Worm (Caenorhabditis elegans): ENCODE results near the gene rsf-1.

ce11 chrII:11307953-11308352, 1.8 kb downstream of the rsf-1 start:
- TF ChIP-seq tbx-11 (GFP tag; IDR thresholded peaks at IDR 0.05) (no peak), flt-1 (GFP tag; IDR thresholded peaks at IDR 0.05) (no peak), tbx-37 (GFP tag; conservative IDR thresholded peaks at IDR 0.05) (no peak), ceh-36 (tag; optimal IDR thresholded peaks at IDR 0.05) (no peak), F13C5.2 (tag; optimal IDR thresholded peaks at IDR 0.05) (no peak), tra-4 (tag; optimal IDR thresholded peaks at IDR 0.05) (no peak), ama-1 (optimal IDR thresholded peaks at IDR 0.05) (no peak), scrt-1 (GFP tag; IDR thresholded peaks at IDR 0.05) (no peak), ets-7 (tag; optimal IDR thresholded peaks at IDR 0.05) (no peak), hmg-4 (GFP tag; optimal IDR thresholded peaks at IDR 0.05) (no peak), hnd-1 (tag; optimal IDR thresholded peaks at IDR 0.05) (no peak)

Data from whole organism, early embryonic.